Fruit fly (Drosophila melanogaster) whole organism, wandering third instar larva: Measurements from ENCODE around the gene CG8641.
A peak's percentile ranks its signal among the peaks of the same experiment; 100 is the strongest.

Experiments
- Abd-B ChIP-seq: fragments of >200 bp; optimal IDR thresholded peaks from 2 replicates; lab custom pipeline; 2017; ENCODE audit warnings: missing biosample characterization, missing genetic modification characterization
- CG32264 ChIP-seq: fragments of 200-800 bp; sonication (Bioruptor generic); optimal IDR thresholded peaks from 2 replicates; lab custom pipeline; 2016; ENCODE audit warnings: missing biosample characterization, missing genetic modification characterization
- CG9705 ChIP-seq: fragments of 200-800 bp; sonication (Bioruptor generic); optimal IDR thresholded peaks from 2 replicates; lab custom pipeline; 2018; ENCODE audit warnings: missing biosample characterization, mild to moderate bottlenecking, missing genetic modification characterization
- CrebA ChIP-seq: fragments of 200-800 bp; sonication (Bioruptor generic); optimal IDR thresholded peaks from 2 replicates; lab custom pipeline; 2016; ENCODE audit warnings: missing biosample characterization, mild to moderate bottlenecking, missing genetic modification characterization, borderline replicate concordance
- Dfd ChIP-seq: fragments of >200 bp; optimal IDR thresholded peaks from 2 replicates; lab custom pipeline; 2017; ENCODE audit warnings: missing biosample characterization, missing genetic modification characterization
- Dif ChIP-seq: fragments of 200-275, 200-300 bp; sonication (Bioruptor generic); optimal IDR thresholded peaks from 2 replicates; lab custom pipeline; 2018; ENCODE audit warnings: missing biosample characterization, missing genetic modification characterization; ENCODE audit not compliant: partially characterized antibody
- GATAd ChIP-seq: sonication (Bioruptor generic); optimal IDR thresholded peaks from 2 replicates; lab custom pipeline; 2016; ENCODE audit warnings: missing biosample characterization, missing genetic modification characterization
- HLH106 ChIP-seq: fragments of 200-800 bp; optimal IDR thresholded peaks from 3 replicates; lab custom pipeline; 2019; ENCODE audit warnings: missing biosample characterization, mild to moderate bottlenecking, missing genetic modification characterization, moderate library complexity
- Hnf4 ChIP-seq: fragments of 200-800 bp; sonication (Bioruptor generic); optimal IDR thresholded peaks from 2 replicates; lab custom pipeline; 2016; ENCODE audit warnings: missing biosample characterization, mild to moderate bottlenecking, missing genetic modification characterization
- Hr78 ChIP-seq: fragments of >200 bp; optimal IDR thresholded peaks from 2 replicates; lab custom pipeline; 2017; ENCODE audit warnings: missing biosample characterization, missing genetic modification characterization
- Hr83 ChIP-seq: fragments of 200-300 bp; sonication (Bioruptor generic); optimal IDR thresholded peaks from 2 replicates; lab custom pipeline; 2016; ENCODE audit warnings: missing biosample characterization, mild to moderate bottlenecking, missing genetic modification characterization, moderate library complexity; ENCODE audit not compliant: poor library complexity, severe bottlenecking
- Jra ChIP-seq: sonication (Bioruptor generic); optimal IDR thresholded peaks from 2 replicates; lab custom pipeline; 2016; ENCODE audit warnings: missing biosample characterization, missing genetic modification characterization
- Myc ChIP-seq: fragments of >200 bp; optimal IDR thresholded peaks from 2 replicates; lab custom pipeline; 2017
- N ChIP-seq: fragments of >200 bp; optimal IDR thresholded peaks from 2 replicates; lab custom pipeline; 2018; ENCODE audit warnings: missing biosample characterization, missing external identifiers, missing genetic modification characterization
- OdsH ChIP-seq: fragments of 200-800 bp; sonication (Bioruptor generic); optimal IDR thresholded peaks from 2 replicates; lab custom pipeline; 2016; ENCODE audit warnings: missing biosample characterization, mild to moderate bottlenecking, missing genetic modification characterization
- Rel ChIP-seq, 2 experiments: fragments of 200-800 bp; sonication (Bioruptor generic) in 1 of 2; optimal IDR thresholded peaks; 2 replicates in 1 of 2; 3 replicates in 1 of 2; lab custom pipeline; 2016 to 2019; ENCODE audit warnings: mild to moderate bottlenecking in 2 of 2, missing biosample characterization in 2 of 2, missing genetic modification characterization in 2 of 2, moderate library complexity in 1 of 2
- Vsx2 ChIP-seq: fragments of 200-300, 225-300 bp; sonication (Bioruptor generic); optimal IDR thresholded peaks from 2 replicates; lab custom pipeline; 2018; ENCODE audit warnings: missing biosample characterization, missing genetic modification characterization; ENCODE audit not compliant: partially characterized antibody
- dmrt93B ChIP-seq: fragments of 200-800 bp; sonication (Bioruptor generic); optimal IDR thresholded peaks from 2 replicates; lab custom pipeline; 2018; ENCODE audit warnings: missing biosample characterization, mild to moderate bottlenecking, missing genetic modification characterization
- dsf ChIP-seq: sonication (Bioruptor generic); optimal IDR thresholded peaks from 2 replicates; lab custom pipeline; 2016; ENCODE audit warnings: missing biosample characterization, missing genetic modification characterization, borderline replicate concordance
- ey ChIP-seq: fragments of 200-800 bp; sonication (Bioruptor generic); optimal IDR thresholded peaks from 2 replicates; lab custom pipeline; 2016; ENCODE audit warnings: missing biosample characterization, missing genetic modification characterization
- foxo ChIP-seq, 2 experiments: fragments of 200-800 bp; sonication (Bioruptor generic); optimal IDR thresholded peaks; 2 replicates in 1 of 2; 3 replicates in 1 of 2; lab custom pipeline; 2016 to 2017; ENCODE audit warnings: missing biosample characterization in 2 of 2, missing genetic modification characterization in 2 of 2
- fru ChIP-seq: fragments of 200-800 bp; sonication (Bioruptor generic); optimal IDR thresholded peaks from 3 replicates; lab custom pipeline; 2016; ENCODE audit warnings: missing biosample characterization, mild to moderate bottlenecking, missing genetic modification characterization
- h ChIP-seq: fragments of 200-800 bp; sonication (Bioruptor generic); optimal IDR thresholded peaks from 3 replicates; lab custom pipeline; 2016; ENCODE audit warnings: missing biosample characterization, mild to moderate bottlenecking, missing genetic modification characterization
- lola ChIP-seq: fragments of >200 bp; optimal IDR thresholded peaks from 2 replicates; lab custom pipeline; 2017; ENCODE audit warnings: missing biosample characterization, missing genetic modification characterization
- pan ChIP-seq: fragments of >200 bp; optimal IDR thresholded peaks from 2 replicates; lab custom pipeline; 2017
- rgr ChIP-seq: fragments of 200-800 bp; sonication (Bioruptor generic); optimal IDR thresholded peaks from 3 replicates; lab custom pipeline; 2016; ENCODE audit warnings: missing biosample characterization, mild to moderate bottlenecking, missing genetic modification characterization
- sage ChIP-seq: fragments of 200-800 bp; sonication (Bioruptor generic); optimal IDR thresholded peaks from 2 replicates; lab custom pipeline; 2016; ENCODE audit warnings: missing biosample characterization, mild to moderate bottlenecking, missing genetic modification characterization
- sv ChIP-seq: fragments of 200-800 bp; sonication (Bioruptor generic); optimal IDR thresholded peaks from 3 replicates; lab custom pipeline; 2016; ENCODE audit warnings: missing biosample characterization, missing genetic modification characterization
- tai ChIP-seq: sonication (Bioruptor generic); optimal IDR thresholded peaks from 2 replicates; lab custom pipeline; 2016; ENCODE audit warnings: missing biosample characterization, missing genetic modification characterization
- usp ChIP-seq: fragments of >200 bp; optimal IDR thresholded peaks from 2 replicates; lab custom pipeline; 2017; ENCODE audit warnings: missing biosample characterization, missing genetic modification characterization
- woc ChIP-seq: sonication (Bioruptor generic); optimal IDR thresholded peaks from 2 replicates; lab custom pipeline; 2016; ENCODE audit warnings: missing biosample characterization, mild to moderate bottlenecking, missing genetic modification characterization

CG8641 gene

dm6 chr3L:7092904-7093303, 15.6 kb upstream of the CG8641 start, which contains the start of gene Cpr65Ec:
Cpr65Ec (plus strand) TSS chr3L:7093204.
- no peak for TF ChIP-seq GATAd (GFP tag; lab: Kevin White, UChicago)
- TF ChIP-seq CrebA = no peak
- TF ChIP-seq N = no peak
- no peak for TF ChIP-seq sv (GFP tag; lab: Kevin White, UChicago)
- TF ChIP-seq foxo (GFP tag; optimal IDR thresholded peaks at IDR 0.05; lab: Kevin White, UChicago) = no peak
- TF ChIP-seq, all 38 proteins: peak for 0

dm6 chr3L:7091331-7091904, 14.2 kb upstream of the CG8641 start:
- TF ChIP-seq Hr78 (GFP tag; lab: Kevin White, UChicago) (no peak), tai (GFP tag; lab: Kevin White, UChicago) (no peak), rgr (GFP tag; lab: Kevin White, UChicago) (no peak), Dfd (GFP tag; lab: Kevin White, UChicago) (no peak), fru (GFP tag; lab: Kevin White, UChicago) (no peak), Rel (GFP tag; optimal IDR thresholded peaks at IDR 0.05; lab: Kevin White, UChicago) (no peak), Rel (tag; optimal IDR thresholded peaks at IDR 0.05; lab: Kevin White, UChicago) (no peak), Hr83 (GFP tag; lab: Kevin White, UChicago) (no peak), Vsx2 (GFP tag; lab: Kevin White, UChicago) (no peak), sage (GFP tag; lab: Kevin White, UChicago) (no peak), ey (no peak), Myc (lab: Kevin White, UChicago) (no peak), sv (GFP tag; lab: Kevin White, UChicago) (no peak), dmrt93B (GFP tag; lab: Kevin White, UChicago) (no peak), woc (no peak), Dif (no peak), Abd-B (GFP tag; lab: Kevin White, UChicago) (no peak), h (GFP tag; lab: Kevin White, UChicago) (no peak)
- TF ChIP-seq, all 38 proteins: peak for 0

- TF ChIP-seq Hnf4 (GFP tag; lab: Kevin White, UChicago) (no peak), rgr (GFP tag; lab: Kevin White, UChicago) (no peak), CG32264 (no peak), fru (GFP tag; lab: Kevin White, UChicago) (peak; percentile 2), ey (no peak), h (GFP tag; lab: Kevin White, UChicago) (peak; percentile 36), Jra (GFP tag; lab: Kevin White, UChicago) (no peak), sage (GFP tag; lab: Kevin White, UChicago) (no peak), HLH106 (tag; lab: Kevin White, UChicago) (peak; percentile 5)
Observed at dm6 chr3L:7090764-7091163, 13.5 kb upstream of the CG8641 start.

dm6 chr3L:7088687-7089086, 11.4 kb upstream of the CG8641 start, which contains the start of gene Cpr65Eb:
Cpr65Eb (minus strand) TSS chr3L:7088787.
- TF ChIP-seq Vsx2 (GFP tag; lab: Kevin White, UChicago) (no peak), woc (no peak), ey (no peak), usp (no peak), CG32264 (no peak)

dm6 chr3L:7087347-7087746, 10.1 kb upstream of the CG8641 start:
- no peak for TF ChIP-seq OdsH (GFP tag; lab: Kevin White, UChicago)
- no peak for TF ChIP-seq pan (lab: Kevin White, UChicago)
- no peak for TF ChIP-seq woc
- no peak for TF ChIP-seq GATAd (GFP tag; lab: Kevin White, UChicago)
- no peak for TF ChIP-seq Dfd (GFP tag; lab: Kevin White, UChicago)
- TF ChIP-seq tai (GFP tag; lab: Kevin White, UChicago) = no peak
- no peak for TF ChIP-seq lola (GFP tag; lab: Kevin White, UChicago)
- TF ChIP-seq CG9705 = no peak
- TF ChIP-seq dsf (GFP tag; lab: Kevin White, UChicago) = no peak
- no peak for TF ChIP-seq Hnf4 (GFP tag; lab: Kevin White, UChicago)
- TF ChIP-seq dmrt93B (GFP tag; lab: Kevin White, UChicago) = no peak
